Fruit fly (Drosophila melanogaster) whole organism, prepupa: ENCODE results near the gene CG44325.

Experiments used
- Blimp-1 ChIP-seq: fragments of 200-800 bp; sonication (Bioruptor generic); optimal IDR thresholded peaks from 3 replicates; lab custom pipeline; 2017; ENCODE audit warnings: missing biosample characterization, missing genetic modification characterization, mild to moderate bottlenecking, moderate library complexity, missing genetic modification reagents
- CG10631 ChIP-seq: fragments of 200-800 bp; sonication (Bioruptor generic); optimal IDR thresholded peaks from 2 replicates; lab custom pipeline; 2016; ENCODE audit warnings: missing biosample characterization, missing genetic modification characterization
- CG10669 ChIP-seq: fragments of 200-800 bp; sonication (Bioruptor generic); optimal IDR thresholded peaks from 3 replicates; lab custom pipeline; 2018; ENCODE audit warnings: missing biosample characterization, mild to moderate bottlenecking, missing genetic modification characterization, moderate library complexity
- CG11294 ChIP-seq: fragments of 200-800 bp; sonication (Bioruptor generic); IDR thresholded peaks from 2 replicates; pipeline ENCODE4 v1.3.6; 2022; ENCODE audit warnings: missing biosample characterization, missing genetic modification characterization
- CG11762 ChIP-seq: fragments of 200-800 bp; sonication (Bioruptor generic); optimal IDR thresholded peaks from 3 replicates; lab custom pipeline; 2016; ENCODE audit warnings: missing biosample characterization, missing genetic modification characterization; ENCODE audit not compliant: insufficient read depth
- CG11902 ChIP-seq: fragments of 200-800 bp; sonication (Bioruptor generic); optimal IDR thresholded peaks from 3 replicates; lab custom pipeline; 2016; ENCODE audit warnings: missing biosample characterization, missing genetic modification characterization
- CG15336 ChIP-seq: fragments of 200-800 bp; sonication (Bioruptor generic); IDR thresholded peaks from 2 replicates; pipeline ENCODE4 v1.3.6; 2022; ENCODE audit warnings: missing biosample characterization, missing genetic modification characterization
- CG1621 ChIP-seq: fragments of 200-800 bp; sonication (Bioruptor generic); optimal IDR thresholded peaks from 3 replicates; lab custom pipeline; 2018; ENCODE audit warnings: missing biosample characterization, mild to moderate bottlenecking, missing genetic modification characterization
- CG3032 ChIP-seq: fragments of 200-800 bp; optimal IDR thresholded peaks from 2 replicates; lab custom pipeline; 2019; ENCODE audit warnings: missing biosample characterization, mild to moderate bottlenecking, missing genetic modification characterization, moderate library complexity
- CG31627 ChIP-seq: fragments of 200-800 bp; sonication (Bioruptor generic); optimal IDR thresholded peaks from 3 replicates; lab custom pipeline; 2016; ENCODE audit warnings: missing biosample characterization, missing genetic modification characterization
- CG32006 ChIP-seq: fragments of 200-800 bp; sonication (Bioruptor generic); optimal IDR thresholded peaks from 3 replicates; lab custom pipeline; 2017; ENCODE audit warnings: missing biosample characterization, mild to moderate bottlenecking, missing genetic modification characterization
- CG34406 ChIP-seq: fragments of 200-800 bp; sonication (Bioruptor generic); optimal IDR thresholded peaks from 3 replicates; lab custom pipeline; 2016; ENCODE audit warnings: missing biosample characterization, missing genetic modification characterization
- CG3919 ChIP-seq: fragments of 200-800 bp; sonication (Bioruptor generic); optimal IDR thresholded peaks from 3 replicates; lab custom pipeline; 2016; ENCODE audit warnings: missing biosample characterization, missing genetic modification characterization
- CG4318 ChIP-seq: fragments of 200-800 bp; sonication (Bioruptor generic); optimal IDR thresholded peaks from 3 replicates; lab custom pipeline; 2017; ENCODE audit warnings: missing biosample characterization, mild to moderate bottlenecking, missing genetic modification characterization
- CG6792 ChIP-seq: fragments of 200-800 bp; sonication (Bioruptor generic); optimal IDR thresholded peaks from 3 replicates; lab custom pipeline; 2016; ENCODE audit warnings: missing biosample characterization, missing genetic modification characterization
- CG6808 ChIP-seq: fragments of 200-800 bp; sonication (Bioruptor generic); optimal IDR thresholded peaks from 3 replicates; lab custom pipeline; 2017; ENCODE audit warnings: missing biosample characterization, missing genetic modification characterization, mild to moderate bottlenecking, moderate library complexity, missing genetic modification reagents
- CG6854 ChIP-seq: fragments of 200-800 bp; sonication (Bioruptor generic); optimal IDR thresholded peaks from 2 replicates; lab custom pipeline; 2017; ENCODE audit warnings: missing biosample characterization, mild to moderate bottlenecking, missing genetic modification characterization
- CG7368 ChIP-seq: fragments of 200-800 bp; sonication (Bioruptor generic); optimal IDR thresholded peaks from 3 replicates; lab custom pipeline; 2016; ENCODE audit warnings: missing biosample characterization, missing genetic modification characterization
- CG8119 ChIP-seq: fragments of 200-800 bp; sonication (Bioruptor generic); IDR thresholded peaks from 3 replicates; pipeline ENCODE4 v1.3.6; 2022; ENCODE audit warnings: missing biosample characterization, missing genetic modification characterization
- CG8319 ChIP-seq: fragments of 200-800 bp; sonication (Bioruptor generic); optimal IDR thresholded peaks from 3 replicates; lab custom pipeline; 2016; ENCODE audit warnings: missing biosample characterization, missing genetic modification characterization
- CG8632 ChIP-seq: fragments of 200-800 bp; sonication (Bioruptor generic); optimal IDR thresholded peaks from 3 replicates; lab custom pipeline; 2016; ENCODE audit warnings: missing biosample characterization, missing genetic modification characterization
- Eip75B ChIP-seq: fragments of 200-800 bp; sonication (Bioruptor generic); optimal IDR thresholded peaks from 3 replicates; lab custom pipeline; 2016; ENCODE audit warnings: missing biosample characterization, missing genetic modification characterization
- Eip78C ChIP-seq: fragments of 200-800 bp; sonication (Bioruptor generic); peaks from one replicate; lab custom pipeline; 2016; ENCODE audit warnings: missing biosample characterization, missing genetic modification characterization
- Eip93F ChIP-seq: fragments of 200-800 bp; sonication (Bioruptor generic); optimal IDR thresholded peaks from 2 replicates; lab custom pipeline; 2016; ENCODE audit warnings: missing biosample characterization, mild to moderate bottlenecking, missing genetic modification characterization
- Ets96B ChIP-seq: fragments of 200-800 bp; optimal IDR thresholded peaks from 2 replicates; lab custom pipeline; 2019; ENCODE audit warnings: missing biosample characterization, mild to moderate bottlenecking, missing genetic modification characterization, moderate library complexity
- Gug ChIP-seq: fragments of 200-800 bp; sonication (Bioruptor generic); IDR thresholded peaks from 2 replicates; pipeline ENCODE4 v1.3.6; 2022; ENCODE audit warnings: missing biosample characterization, missing genetic modification characterization
- Hr38 ChIP-seq: sonication (Bioruptor generic); optimal IDR thresholded peaks from 2 replicates; lab custom pipeline; 2016; ENCODE audit warnings: missing biosample characterization, missing genetic modification characterization
- Hr4 ChIP-seq: fragments of 200-800 bp; sonication (Bioruptor generic); optimal IDR thresholded peaks from 3 replicates; lab custom pipeline; 2016; ENCODE audit warnings: missing biosample characterization, missing genetic modification characterization
- Lpt ChIP-seq: fragments of 200-800 bp; sonication (Bioruptor generic); optimal IDR thresholded peaks from 3 replicates; lab custom pipeline; 2016; ENCODE audit warnings: missing biosample characterization, missing genetic modification characterization
- Met ChIP-seq: fragments of 200-800 bp; sonication (Bioruptor generic); optimal IDR thresholded peaks from 3 replicates; lab custom pipeline; 2016; ENCODE audit warnings: missing biosample characterization, missing genetic modification characterization
- OdsH ChIP-seq: fragments of 200-800 bp; sonication (Bioruptor generic); optimal IDR thresholded peaks from 3 replicates; lab custom pipeline; 2016; ENCODE audit warnings: missing biosample characterization, missing genetic modification characterization
- Smox ChIP-seq: fragments of 200-800 bp; sonication (Bioruptor generic); optimal IDR thresholded peaks from 3 replicates; lab custom pipeline; 2016; ENCODE audit warnings: missing biosample characterization, missing genetic modification characterization
- Sox14 ChIP-seq: fragments of 200-800 bp; sonication (Bioruptor generic); optimal IDR thresholded peaks from 3 replicates; lab custom pipeline; 2016; ENCODE audit warnings: missing biosample characterization, missing genetic modification characterization
- Sox15 ChIP-seq: fragments of 200-800 bp; sonication (Bioruptor generic); optimal IDR thresholded peaks from 3 replicates; lab custom pipeline; 2016; ENCODE audit warnings: missing biosample characterization, missing genetic modification characterization
- acj6 ChIP-seq: fragments of 200-800 bp; sonication (Bioruptor generic); optimal IDR thresholded peaks from 3 replicates; lab custom pipeline; 2016; ENCODE audit warnings: missing biosample characterization, missing genetic modification characterization
- cyc ChIP-seq: fragments of 200-800 bp; sonication (Bioruptor generic); optimal IDR thresholded peaks from 3 replicates; lab custom pipeline; 2016; ENCODE audit warnings: missing biosample characterization, missing genetic modification characterization
- dac ChIP-seq: fragments of 200-800 bp; sonication (Bioruptor generic); optimal IDR thresholded peaks from 2 replicates; lab custom pipeline; 2017; ENCODE audit warnings: missing biosample characterization, mild to moderate bottlenecking, missing genetic modification characterization
- dsx ChIP-seq: fragments of 200-800 bp; optimal IDR thresholded peaks from 3 replicates; lab custom pipeline; 2019; ENCODE audit warnings: missing biosample characterization, mild to moderate bottlenecking, missing genetic modification characterization, moderate library complexity; ENCODE audit not compliant: poor library complexity, severe bottlenecking
- eg ChIP-seq: fragments of 200-800 bp; sonication (Bioruptor generic); IDR thresholded peaks from 3 replicates; pipeline ENCODE4 v1.3.6; 2022; ENCODE audit warnings: missing biosample characterization, missing genetic modification characterization
- esn ChIP-seq: fragments of 200-800 bp; sonication (Bioruptor generic); optimal IDR thresholded peaks from 2 replicates; lab custom pipeline; 2016; ENCODE audit warnings: missing biosample characterization, mild to moderate bottlenecking, missing genetic modification characterization, moderate library complexity
- fd59A ChIP-seq: fragments of 200-800 bp; sonication (Bioruptor generic); optimal IDR thresholded peaks from 2 replicates; lab custom pipeline; 2017; ENCODE audit warnings: missing biosample characterization, mild to moderate bottlenecking, missing genetic modification characterization, missing genetic modification reagents
- fkh ChIP-seq: fragments of 200-800 bp; sonication (Bioruptor generic); optimal IDR thresholded peaks from 3 replicates; lab custom pipeline; 2017; ENCODE audit warnings: missing biosample characterization, mild to moderate bottlenecking, missing genetic modification characterization, moderate library complexity
- lz ChIP-seq: fragments of 200-800 bp; sonication (Bioruptor generic); optimal IDR thresholded peaks from 3 replicates; lab custom pipeline; 2016; ENCODE audit warnings: missing biosample characterization, missing genetic modification characterization
- salr ChIP-seq, 2 experiments: fragments of 200-800 bp; sonication (Bioruptor generic); optimal IDR thresholded peaks; 3 replicates each; lab custom pipeline; 2016 to 2018; ENCODE audit warnings: missing biosample characterization in 2 of 2, missing genetic modification characterization in 2 of 2, mild to moderate bottlenecking in 1 of 2
- spab ChIP-seq: fragments of 200-800 bp; sonication (Bioruptor generic); optimal IDR thresholded peaks from 2 replicates; lab custom pipeline; 2017; ENCODE audit warnings: missing biosample characterization, mild to moderate bottlenecking, missing genetic modification characterization, missing genetic modification reagents
- svp ChIP-seq: fragments of 200-800 bp; sonication (Bioruptor generic); peaks from one replicate; lab custom pipeline; 2016; ENCODE audit warnings: missing biosample characterization, missing genetic modification characterization
- vri ChIP-seq: fragments of 200-800 bp; sonication (Bioruptor generic); optimal IDR thresholded peaks from 3 replicates; lab custom pipeline; 2016; ENCODE audit warnings: missing biosample characterization, mild to moderate bottlenecking, missing genetic modification characterization

Gene CG44325

dm6 chrX:9120828-9121754 lies 42.8 kb upstream of the CG44325 start (continued):
- peak; percentile 18 for TF ChIP-seq acj6
- TF ChIP-seq Hr4 (GFP tag; lab: Kevin White, UChicago): peak; percentile 46
- TF ChIP-seq CG6808 (GFP tag; lab: Kevin White, UChicago): peak; percentile 9
- no peak for TF ChIP-seq CG11762 (GFP tag; lab: Kevin White, UChicago)
- peak; percentile 42 for TF ChIP-seq Ets96B (tag; lab: Kevin White, UChicago)
- TF ChIP-seq CG11294 (GFP tag; lab: Robert Waterston, UW): no peak
- TF ChIP-seq CG32006 (GFP tag; lab: Kevin White, UChicago): peak; percentile 27
- peak; percentile 83 for TF ChIP-seq Eip78C (GFP tag; lab: Kevin White, UChicago)
- TF ChIP-seq CG8632 (GFP tag; lab: Kevin White, UChicago): no peak
- TF ChIP-seq esn (GFP tag; lab: Kevin White, UChicago): peak; percentile 44
- no peak for TF ChIP-seq Eip93F (GFP tag; lab: Kevin White, UChicago)
- TF ChIP-seq CG1621 (tag; lab: Kevin White, UChicago): no peak
- TF ChIP-seq CG3919 (GFP tag; lab: Kevin White, UChicago): peak; percentile 28
- TF ChIP-seq cyc (GFP tag; lab: Kevin White, UChicago): peak; percentile 44
- TF ChIP-seq svp: peak; percentile 80
- no peak for TF ChIP-seq Blimp-1
- TF ChIP-seq CG3032 (tag; lab: Kevin White, UChicago): no peak
- peak; percentile 9 for TF ChIP-seq dsx (GFP tag; lab: Kevin White, UChicago)
- peak; percentile 33 for TF ChIP-seq vri
- no peak for TF ChIP-seq Hr38 (GFP tag; lab: Kevin White, UChicago)
- peak; percentile 62 for TF ChIP-seq Met (GFP tag; lab: Kevin White, UChicago)
- TF ChIP-seq OdsH (GFP tag; lab: Kevin White, UChicago): peak; percentile 35
- TF ChIP-seq CG34406 (GFP tag; lab: Kevin White, UChicago): peak; percentile 8
- no peak for TF ChIP-seq Gug
- TF ChIP-seq dac: no peak
- TF ChIP-seq Sox15: no peak
- TF ChIP-seq CG6854 (GFP tag; lab: Kevin White, UChicago): no peak
- TF ChIP-seq CG7368 (GFP tag; lab: Kevin White, UChicago): no peak
- TF ChIP-seq salr (GFP tag; optimal IDR thresholded peaks at IDR 0.05; lab: Kevin White, UChicago): no peak
- TF ChIP-seq spab (GFP tag; lab: Kevin White, UChicago): peak; percentile 18
- peak; percentile 60 for TF ChIP-seq CG15336 (GFP tag; lab: Robert Waterston, UW)
- peak; percentile 40 for TF ChIP-seq Sox14 (GFP tag; lab: Kevin White, UChicago)
- peak; percentile 50; the same call in 1 of the 3 replicates for TF ChIP-seq eg (GFP tag; lab: Robert Waterston, UW)
- peak; percentile 4 for TF ChIP-seq CG6792
- TF ChIP-seq CG4318 (GFP tag; lab: Kevin White, UChicago): no peak
- TF ChIP-seq CG10669 (GFP tag; lab: Kevin White, UChicago): peak; percentile 30

- TF ChIP-seq CG6854 (GFP tag; lab: Kevin White, UChicago): no peak
- TF ChIP-seq CG3032 (tag; lab: Kevin White, UChicago): no peak
- TF ChIP-seq CG11902 (GFP tag; lab: Kevin White, UChicago): no peak
- no peak for TF ChIP-seq salr (GFP tag; optimal IDR thresholded peaks at IDR 0.05; lab: Kevin White, UChicago)
- TF ChIP-seq CG31627 (GFP tag; lab: Kevin White, UChicago): no peak
- peak; percentile 32 for TF ChIP-seq CG32006 (GFP tag; lab: Kevin White, UChicago)
- TF ChIP-seq svp: peak; percentile 53
- no peak for TF ChIP-seq CG11762 (GFP tag; lab: Kevin White, UChicago)
- TF ChIP-seq Eip78C (GFP tag; lab: Kevin White, UChicago): peak; percentile 49
- no peak for TF ChIP-seq fd59A
- TF ChIP-seq Eip75B (GFP tag; lab: Kevin White, UChicago): no peak
- TF ChIP-seq Lpt (GFP tag; lab: Kevin White, UChicago): no peak
- no peak for TF ChIP-seq CG1621 (tag; lab: Kevin White, UChicago)
- TF ChIP-seq CG8319 (GFP tag; lab: Kevin White, UChicago): no peak
- no peak for TF ChIP-seq Sox14 (GFP tag; lab: Kevin White, UChicago)
- no peak for TF ChIP-seq Smox
- TF ChIP-seq CG10631 (GFP tag; lab: Kevin White, UChicago): no peak
- no peak for TF ChIP-seq cyc (GFP tag; lab: Kevin White, UChicago)
- no peak for TF ChIP-seq esn (GFP tag; lab: Kevin White, UChicago)
- TF ChIP-seq lz (GFP tag; lab: Kevin White, UChicago): no peak
- no peak for TF ChIP-seq Met (GFP tag; lab: Kevin White, UChicago)
- no peak for TF ChIP-seq fkh (GFP tag; lab: Kevin White, UChicago)
- no peak for TF ChIP-seq CG8119 (GFP tag; lab: Robert Waterston, UW)
Observed at dm6 chrX:9119671-9120364, 41.5 kb upstream of the CG44325 start.
